Fruit fly (Drosophila melanogaster) whole organism, embryonic: Measurements from ENCODE around the gene Ldsdh1.

Experiments
- Atf-2 ChIP-seq: fragments of 200-800 bp; sonication (Bioruptor generic); optimal IDR thresholded peaks from 2 replicates; lab custom pipeline; 2016; ENCODE audit warnings: missing biosample characterization, missing genetic modification characterization
- B-H1 ChIP-seq: fragments of 200-800 bp; sonication (Bioruptor generic); IDR thresholded peaks from 3 replicates; pipeline ENCODE4 v1.3.6; 2022; ENCODE audit warnings: missing biosample characterization, missing genetic modification characterization
- CG1024 ChIP-seq: fragments of 200-800 bp; sonication (Bioruptor generic); IDR thresholded peaks from 2 replicates; pipeline ENCODE4 v1.3.6; 2022; ENCODE audit warnings: missing biosample characterization, missing genetic modification characterization
- CG10321 ChIP-seq: fragments of 200-800 bp; sonication (Bioruptor generic); IDR thresholded peaks from 2 replicates; pipeline ENCODE4 v1.3.6; 2022; ENCODE audit warnings: missing biosample characterization, missing genetic modification characterization
- CG10959 ChIP-seq: fragments of 200-800 bp; sonication (Bioruptor generic); IDR thresholded peaks from 2 replicates; pipeline ENCODE4 v1.3.6; 2022; ENCODE audit warnings: missing biosample characterization, missing genetic modification characterization
- CG10979 ChIP-seq: fragments of 200-800 bp; sonication (Bioruptor generic); optimal IDR thresholded peaks from 2 replicates; lab custom pipeline; 2018; ENCODE audit warnings: missing biosample characterization, mild to moderate bottlenecking, missing genetic modification characterization, moderate library complexity
- CG11504 ChIP-seq: fragments of 200-800 bp; sonication (Bioruptor generic); optimal IDR thresholded peaks from 3 replicates; lab custom pipeline; 2019; ENCODE audit warnings: missing biosample characterization, mild to moderate bottlenecking, missing genetic modification characterization, moderate library complexity
- CG12155 ChIP-seq: fragments of 200-800 bp; sonication (Bioruptor generic); optimal IDR thresholded peaks from 3 replicates; lab custom pipeline; 2016; ENCODE audit warnings: missing biosample characterization, missing genetic modification characterization
- CG13624 ChIP-seq: fragments of 200-800 bp; sonication (Bioruptor generic); optimal IDR thresholded peaks from 2 replicates; lab custom pipeline; 2016; ENCODE audit warnings: missing biosample characterization, missing genetic modification characterization
- CG15073 ChIP-seq: fragments of 200-800 bp; sonication (Bioruptor generic); optimal IDR thresholded peaks from 2 replicates; lab custom pipeline; 2016; ENCODE audit warnings: missing biosample characterization, missing genetic modification characterization
- CG17359 ChIP-seq: fragments of 200-800 bp; sonication (Bioruptor generic); optimal IDR thresholded peaks from 3 replicates; lab custom pipeline; 2018; ENCODE audit warnings: missing biosample characterization, mild to moderate bottlenecking, missing genetic modification characterization, moderate library complexity
- CG17912 ChIP-seq: fragments of 200-800 bp; sonication (Bioruptor generic); optimal IDR thresholded peaks from 2 replicates; lab custom pipeline; 2018; ENCODE audit warnings: missing biosample characterization, mild to moderate bottlenecking, missing genetic modification characterization
- CG30431 ChIP-seq: fragments of 200-800 bp; sonication (Bioruptor generic); optimal IDR thresholded peaks from 2 replicates; lab custom pipeline; 2017; ENCODE audit warnings: missing biosample characterization, missing genetic modification characterization
- CG31365 ChIP-seq: fragments of 200-800 bp; sonication (Bioruptor generic); optimal IDR thresholded peaks from 2 replicates; lab custom pipeline; 2018; ENCODE audit warnings: missing biosample characterization, mild to moderate bottlenecking, missing genetic modification characterization
- CG3281 ChIP-seq: fragments of 200-800 bp; sonication (Bioruptor generic); optimal IDR thresholded peaks from 3 replicates; lab custom pipeline; 2017; ENCODE audit warnings: missing biosample characterization, mild to moderate bottlenecking, missing genetic modification characterization
- CG42726 ChIP-seq: fragments of 200-800 bp; sonication (Bioruptor generic); IDR thresholded peaks from 2 replicates; pipeline ENCODE4 v1.3.6; 2022; ENCODE audit warnings: missing biosample characterization, missing genetic modification characterization; ENCODE audit not compliant: partially characterized antibody
- CG6791 ChIP-seq: fragments of 200-800 bp; sonication (Bioruptor generic); IDR thresholded peaks from 3 replicates; pipeline ENCODE4 v1.3.6; 2022; ENCODE audit warnings: missing biosample characterization, missing genetic modification characterization; ENCODE audit not compliant: partially characterized antibody
- CG8388 ChIP-seq: fragments of 200-800 bp; sonication (Bioruptor generic); optimal IDR thresholded peaks from 2 replicates; lab custom pipeline; 2019; ENCODE audit warnings: missing biosample characterization, mild to moderate bottlenecking, missing genetic modification characterization, moderate library complexity
- D ChIP-seq, 2 experiments: fragments of 200-800 bp in 1 of 2; fragments of >200 bp in 1 of 2; sonication (Bioruptor generic) in 1 of 2; optimal IDR thresholded peaks; 2 replicates in 1 of 2; 3 replicates in 1 of 2; lab custom pipeline; 2017; ENCODE audit warnings: mild to moderate bottlenecking in 1 of 2, missing biosample characterization in 1 of 2, missing genetic modification characterization in 1 of 2, missing genetic modification reagents in 1 of 2
- Dek ChIP-seq: fragments of 200-800 bp; sonication (Bioruptor generic); optimal IDR thresholded peaks from 3 replicates; lab custom pipeline; 2019; ENCODE audit warnings: missing biosample characterization, mild to moderate bottlenecking, missing genetic modification characterization, moderate library complexity
- Ets97D ChIP-seq: fragments of 200-800 bp; sonication (Bioruptor generic); optimal IDR thresholded peaks from 3 replicates; lab custom pipeline; 2016; ENCODE audit warnings: missing biosample characterization, missing genetic modification characterization
- Fer3 ChIP-seq: fragments of 200-800 bp; sonication (Bioruptor generic); optimal IDR thresholded peaks from 2 replicates; lab custom pipeline; 2018; ENCODE audit warnings: missing biosample characterization, mild to moderate bottlenecking, missing genetic modification characterization, moderate library complexity
- Gsc ChIP-seq: fragments of 200-800 bp; sonication (Bioruptor generic); IDR thresholded peaks from 2 replicates; pipeline ENCODE4 v1.3.6; 2022; ENCODE audit warnings: missing biosample characterization, missing genetic modification characterization
- Gug ChIP-seq: fragments of 200-800 bp; sonication (Bioruptor generic); IDR thresholded peaks from 4 replicates; pipeline ENCODE4 v1.3.6; 2022; ENCODE audit warnings: missing biosample characterization, missing genetic modification characterization
- MBD-R2 ChIP-seq: fragments of 200-800 bp; sonication (Bioruptor generic); IDR thresholded peaks from 2 replicates; pipeline ENCODE4 v1.3.6; 2022; ENCODE audit warnings: missing biosample characterization, missing genetic modification characterization
- Mes4 ChIP-seq: fragments of 200-800 bp; sonication (Bioruptor generic); optimal IDR thresholded peaks from 2 replicates; lab custom pipeline; 2016; ENCODE audit warnings: missing biosample characterization, missing genetic modification characterization
- NK7.1 ChIP-seq: fragments of 200-800 bp; sonication (Bioruptor generic); optimal IDR thresholded peaks from 3 replicates; lab custom pipeline; 2016; ENCODE audit warnings: missing biosample characterization, missing genetic modification characterization
- Sox102F ChIP-seq: fragments of 200-800 bp; sonication (Bioruptor generic); optimal IDR thresholded peaks from 2 replicates; lab custom pipeline; 2018; ENCODE audit warnings: missing biosample characterization, mild to moderate bottlenecking, missing genetic modification characterization, moderate library complexity
- ac ChIP-seq: fragments of 200-800 bp; sonication (Bioruptor generic); optimal IDR thresholded peaks from 3 replicates; lab custom pipeline; 2017; ENCODE audit warnings: missing biosample characterization, mild to moderate bottlenecking, missing genetic modification characterization
- aop ChIP-seq: fragments of 200-800 bp; sonication (Bioruptor generic); IDR thresholded peaks from 2 replicates; pipeline ENCODE4 v1.3.6; 2022; ENCODE audit warnings: missing biosample characterization, missing genetic modification characterization
- bbx ChIP-seq: fragments of 200-800 bp; sonication (Bioruptor generic); IDR thresholded peaks from 2 replicates; pipeline ENCODE4 v1.3.6; 2022; ENCODE audit warnings: missing biosample characterization, missing genetic modification characterization; ENCODE audit not compliant: partially characterized antibody
- cas ChIP-seq: fragments of 200-800 bp; sonication (Bioruptor generic); IDR thresholded peaks from 2 replicates; pipeline ENCODE4 v1.3.6; 2022; ENCODE audit warnings: missing biosample characterization, missing genetic modification characterization
- dan ChIP-seq: fragments of 200-800 bp; sonication (Bioruptor generic); IDR thresholded peaks from 2 replicates; pipeline ENCODE4 v1.3.6; 2022; ENCODE audit warnings: missing biosample characterization, missing genetic modification characterization
- dmrt99B ChIP-seq: fragments of 200-800 bp; sonication (Bioruptor generic); optimal IDR thresholded peaks from 2 replicates; lab custom pipeline; 2018; ENCODE audit warnings: missing biosample characterization, mild to moderate bottlenecking, missing genetic modification characterization, moderate library complexity
- dpn ChIP-seq, 2 experiments: fragments of 200-800 bp; sonication (Bioruptor generic); optimal IDR thresholded peaks; 3 replicates each; lab custom pipeline; 2016; ENCODE audit warnings: missing biosample characterization in 2 of 2, missing genetic modification characterization in 2 of 2
- fd64A ChIP-seq: fragments of 200-800 bp; sonication (Bioruptor generic); optimal IDR thresholded peaks from 3 replicates; lab custom pipeline; 2018; ENCODE audit warnings: missing biosample characterization, mild to moderate bottlenecking, missing genetic modification characterization
- gsb-n ChIP-seq: fragments of 200-800 bp; sonication (Bioruptor generic); optimal IDR thresholded peaks from 3 replicates; lab custom pipeline; 2018; ENCODE audit warnings: missing biosample characterization, mild to moderate bottlenecking, missing genetic modification characterization
- gt ChIP-seq: fragments of 200-800 bp; sonication (Bioruptor generic); IDR thresholded peaks from 2 replicates; pipeline ENCODE4 v1.3.6; 2022; ENCODE audit warnings: missing biosample characterization, missing genetic modification characterization
- inv ChIP-seq: fragments of 200-800 bp; sonication (Bioruptor generic); IDR thresholded peaks from 2 replicates; pipeline ENCODE4 v1.3.6; 2022; ENCODE audit warnings: missing biosample characterization, missing genetic modification characterization; ENCODE audit not compliant: partially characterized antibody
- jigr1 ChIP-seq: fragments of 200-800 bp; sonication (Bioruptor generic); IDR thresholded peaks from 3 replicates; pipeline ENCODE4 v1.3.6; 2022; ENCODE audit warnings: missing biosample characterization, missing genetic modification characterization
- kay ChIP-seq: fragments of 200-800 bp; sonication (Bioruptor generic); optimal IDR thresholded peaks from 2 replicates; lab custom pipeline; 2016; ENCODE audit warnings: missing biosample characterization, missing genetic modification characterization
- knrl ChIP-seq: fragments of 200-800 bp; sonication (Bioruptor generic); IDR thresholded peaks from 3 replicates; pipeline ENCODE4 v1.3.6; 2022; ENCODE audit warnings: missing biosample characterization, missing genetic modification characterization; ENCODE audit not compliant: partially characterized antibody
- lmd ChIP-seq: fragments of 200-800 bp; sonication (Bioruptor generic); IDR thresholded peaks from 2 replicates; pipeline ENCODE4 v1.3.6; 2022; ENCODE audit warnings: missing biosample characterization, missing genetic modification characterization
- onecut ChIP-seq: fragments of 200-800 bp; sonication (Bioruptor generic); IDR thresholded peaks from 2 replicates; pipeline ENCODE4 v1.3.6; 2022; ENCODE audit warnings: missing biosample characterization, missing genetic modification characterization
- p53 ChIP-seq: fragments of 200-800 bp; sonication (Bioruptor generic); optimal IDR thresholded peaks from 2 replicates; lab custom pipeline; 2016; ENCODE audit warnings: missing biosample characterization, missing genetic modification characterization
- pum ChIP-seq: fragments of 200-800 bp; sonication (Bioruptor generic); optimal IDR thresholded peaks from 2 replicates; lab custom pipeline; 2016; ENCODE audit warnings: missing biosample characterization, missing genetic modification characterization
- sens-2 ChIP-seq: fragments of 200-800 bp; sonication (Bioruptor generic); IDR thresholded peaks from 2 replicates; pipeline ENCODE4 v1.3.6; 2022; ENCODE audit warnings: missing biosample characterization, missing genetic modification characterization
- slbo ChIP-seq: fragments of 200-800 bp; sonication (Bioruptor generic); IDR thresholded peaks from 2 replicates; pipeline ENCODE4 v1.3.6; 2022; ENCODE audit warnings: missing biosample characterization, missing genetic modification characterization
- tap ChIP-seq: fragments of 200-800 bp; optimal IDR thresholded peaks from 3 replicates; lab custom pipeline; 2019; ENCODE audit warnings: missing biosample characterization, mild to moderate bottlenecking, missing genetic modification characterization, moderate library complexity
- tna ChIP-seq: fragments of 200-800 bp; sonication (Bioruptor generic); IDR thresholded peaks from 2 replicates; pipeline ENCODE4 v1.3.6; 2022; ENCODE audit warnings: missing biosample characterization, missing genetic modification characterization; ENCODE audit not compliant: partially characterized antibody
- tx ChIP-seq: fragments of 200-800 bp; sonication (Bioruptor generic); optimal IDR thresholded peaks from 2 replicates; lab custom pipeline; 2016; ENCODE audit warnings: missing biosample characterization, missing genetic modification characterization

The Ldsdh1 gene

dm6 chrX:8125224-8125649 is 43.8 kb upstream of the Ldsdh1 start (continued):
- TF ChIP-seq tx (GFP tag; lab: Kevin White, UChicago) (no peak), CG30431 (peak; percentile 28), bbx (GFP tag; lab: Robert Waterston, UW) (no peak), NK7.1 (no peak), CG17912 (GFP tag; lab: Kevin White, UChicago) (no peak), lmd (GFP tag; lab: Robert Waterston, UW) (peak; percentile 45; the same call in 1 of the 2 replicates), Sox102F (GFP tag; lab: Kevin White, UChicago) (peak; percentile 74), dpn (GFP tag; optimal IDR thresholded peaks at IDR 0.05; lab: Kevin White, UChicago) (peak in 1 of 2 experiments; percentile 32), knrl (no peak), ac (GFP tag; lab: Kevin White, UChicago) (no peak), CG6791 (GFP tag; lab: Robert Waterston, UW) (no peak), CG3281 (GFP tag; lab: Kevin White, UChicago) (peak; percentile 15), CG12155 (GFP tag; lab: Kevin White, UChicago) (no peak), kay (GFP tag; lab: Kevin White, UChicago) (no peak), tna (GFP tag; lab: Robert Waterston, UW) (no peak), fd64A (GFP tag; lab: Kevin White, UChicago) (no peak), Atf-2 (GFP tag; lab: Kevin White, UChicago) (no peak), Gsc (GFP tag; lab: Robert Waterston, UW) (no peak), pum (GFP tag; lab: Kevin White, UChicago) (no peak), Gug (GFP tag; lab: Robert Waterston, UW) (peak; percentile 34; the same call in 1 of the 4 replicates), tap (tag; lab: Kevin White, UChicago) (peak; percentile 57), dmrt99B (tag; lab: Kevin White, UChicago) (peak; percentile 77), Ets97D (GFP tag; lab: Kevin White, UChicago) (no peak), MBD-R2 (GFP tag; lab: Robert Waterston, UW) (no peak), aop (GFP tag; lab: Robert Waterston, UW) (no peak), onecut (GFP tag; lab: Robert Waterston, UW) (0 out of 2 replicates have a peak, but pooled peaks have one; percentile 18), CG15073 (GFP tag; lab: Kevin White, UChicago) (no peak), gt (GFP tag; lab: Robert Waterston, UW) (no peak), CG42726 (GFP tag; lab: Robert Waterston, UW) (no peak), CG10321 (no peak), CG13624 (GFP tag; lab: Kevin White, UChicago) (no peak), D (optimal IDR thresholded peaks at IDR 0.05; lab: Kevin White, UChicago) (no peak), D (GFP tag; optimal IDR thresholded peaks at IDR 0.05; lab: Kevin White, UChicago) (peak; percentile 49), jigr1 (GFP tag; lab: Robert Waterston, UW) (no peak), CG8388 (GFP tag; lab: Kevin White, UChicago) (peak; percentile 62), Dek (no peak), CG10979 (tag; lab: Kevin White, UChicago) (peak; percentile 69), gsb-n (tag; lab: Kevin White, UChicago) (peak; percentile 63), cas (GFP tag; lab: Robert Waterston, UW) (no peak), dan (GFP tag; lab: Robert Waterston, UW) (no peak), Fer3 (tag; lab: Kevin White, UChicago) (no peak), Mes4 (GFP tag; lab: Kevin White, UChicago) (no peak), CG10959 (GFP tag; lab: Robert Waterston, UW) (no peak), inv (no peak), CG11504 (tag; lab: Kevin White, UChicago) (peak; percentile 82), B-H1 (GFP tag; lab: Robert Waterston, UW) (peak; percentile 12; the same call in 1 of the 3 replicates), slbo (GFP tag; lab: Robert Waterston, UW) (0 out of 2 replicates have a peak, but pooled peaks have one; percentile 29), CG31365 (tag; lab: Kevin White, UChicago) (no peak), CG17359 (tag; lab: Kevin White, UChicago) (peak; percentile 65), CG1024 (no peak), p53 (GFP tag; lab: Kevin White, UChicago) (no peak), sens-2 (no peak)
